Worm (Caenorhabditis elegans) whole organism, midembryonic: ENCODE measurements around the gene T07G12.4.

ENCODE experiments used
- T22C8.4 ChIP-seq: fragments of 200-800 bp; sonication (Bioruptor generic); IDR thresholded peaks from 2 replicates; pipeline ENCODE4 v1.3.6; 2022; ENCODE audit warnings: missing genetic modification characterization, missing compliant biosample characterization
- cog-1 ChIP-seq: sonication (generic microtip); optimal IDR thresholded peaks from 2 replicates; lab custom pipeline; 2016; ENCODE audit warnings: missing genetic modification characterization, missing compliant biosample characterization
- flt-1 ChIP-seq: fragments of 200-800 bp; sonication (Bioruptor generic); IDR thresholded peaks from 2 replicates; pipeline ENCODE4 v1.3.6; 2022; ENCODE audit warnings: missing genetic modification characterization, missing compliant biosample characterization
- klf-2 ChIP-seq: fragments of 200-800 bp; sonication (Bioruptor generic); conservative IDR thresholded peaks from 2 replicates; pipeline ENCODE4 v1.3.6; 2022; ENCODE audit warnings: missing genetic modification reagents, missing genetic modification characterization, missing compliant biosample characterization
- med-1 ChIP-seq: sonication (generic microtip); optimal IDR thresholded peaks from 2 replicates; lab custom pipeline; 2017; ENCODE audit warnings: missing genetic modification characterization, mild to moderate bottlenecking, missing compliant biosample characterization, antibody characterized with exemption, missing genetic modification reagents; ENCODE audit not compliant: insufficient read depth
- ref-1 ChIP-seq: fragments of 200-800 bp; sonication (Bioruptor generic); conservative IDR thresholded peaks from 2 replicates; pipeline ENCODE4 v1.3.6; 2022; ENCODE audit warnings: missing genetic modification reagents, missing genetic modification characterization, missing compliant biosample characterization
- tab-1 ChIP-seq: fragments of 200-800 bp; sonication (Bioruptor generic); IDR thresholded peaks from 2 replicates; pipeline ENCODE4 v1.3.6; 2022; ENCODE audit warnings: missing genetic modification characterization, missing compliant biosample characterization
- ztf-23 ChIP-seq: fragments of 200-800 bp; sonication (Bioruptor generic); IDR thresholded peaks from 2 replicates; pipeline ENCODE4 v1.3.6; 2022; ENCODE audit warnings: missing genetic modification reagents, missing genetic modification characterization, missing compliant biosample characterization
- ztf-29 ChIP-seq: fragments of 200-800 bp; sonication (Bioruptor generic); IDR thresholded peaks from 2 replicates; pipeline ENCODE4 v1.3.6; 2022; ENCODE audit warnings: missing genetic modification reagents, missing genetic modification characterization, missing compliant biosample characterization

T07G12.4 gene

ce11 chrIV:10538584-10538983 lies at the start of gene T07G12.4:
Gene T07G12.4, minus strand, starts transcription at chrIV:10538684.
- no peak for TF ChIP-seq flt-1 (GFP tag; lab: Robert Waterston, UW)
- no peak for TF ChIP-seq klf-2 (GFP tag; lab: Robert Waterston, UW)
- no peak for TF ChIP-seq cog-1
- no peak for TF ChIP-seq ztf-23

DNA sequence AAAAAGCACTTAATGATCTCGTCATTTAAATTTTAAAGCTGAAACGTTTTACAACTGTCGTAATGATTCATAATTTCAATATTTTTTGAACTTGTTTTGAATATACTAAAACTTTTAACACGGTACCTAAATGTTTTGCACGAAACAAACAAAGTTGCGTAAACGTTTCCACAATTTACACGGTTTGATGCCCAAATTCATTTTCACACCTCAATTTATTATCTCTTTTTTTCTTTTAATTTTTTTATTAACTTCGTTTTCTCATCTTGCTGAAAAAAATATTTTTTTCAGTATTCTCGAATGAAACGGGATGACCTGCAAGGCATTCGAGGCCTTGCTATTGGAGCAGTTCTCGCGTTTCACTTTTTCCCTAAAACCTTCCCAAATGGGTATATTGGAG lies 45.8 kb upstream of the T07G12.4 start, which contains the start of gene oac-8:
TSS of gene oac-8 (plus strand) at position 301 of the 400 bp plus-strand sequence.
- TF ChIP-seq ztf-23 (no peak), klf-2 (GFP tag; lab: Robert Waterston, UW) (no peak), T22C8.4 (GFP tag; lab: Robert Waterston, UW) (no peak), cog-1 (no peak), tab-1 (GFP tag; lab: Robert Waterston, UW) (no peak), ref-1 (GFP tag; lab: Robert Waterston, UW) (no peak), ztf-29 (no peak), med-1 (GFP tag; lab: Kevin White, UChicago) (no peak), flt-1 (GFP tag; lab: Robert Waterston, UW) (no peak)

ce11 chrIV:10578367-10578766 lies 39.9 kb upstream of the T07G12.4 start, which contains the start of gene lgc-43:
Gene lgc-43, plus strand, starts transcription at chrIV:10578667.
- no peak for TF ChIP-seq ref-1 (GFP tag; lab: Robert Waterston, UW)
- TF ChIP-seq cog-1: no peak
- no peak for TF ChIP-seq flt-1 (GFP tag; lab: Robert Waterston, UW)
- no peak for TF ChIP-seq ztf-29
- no peak for TF ChIP-seq tab-1 (GFP tag; lab: Robert Waterston, UW)
- no peak for TF ChIP-seq klf-2 (GFP tag; lab: Robert Waterston, UW)
- no peak for TF ChIP-seq med-1 (GFP tag; lab: Kevin White, UChicago)
- TF ChIP-seq T22C8.4 (GFP tag; lab: Robert Waterston, UW): no peak
- TF ChIP-seq ztf-23: no peak

DNA sequence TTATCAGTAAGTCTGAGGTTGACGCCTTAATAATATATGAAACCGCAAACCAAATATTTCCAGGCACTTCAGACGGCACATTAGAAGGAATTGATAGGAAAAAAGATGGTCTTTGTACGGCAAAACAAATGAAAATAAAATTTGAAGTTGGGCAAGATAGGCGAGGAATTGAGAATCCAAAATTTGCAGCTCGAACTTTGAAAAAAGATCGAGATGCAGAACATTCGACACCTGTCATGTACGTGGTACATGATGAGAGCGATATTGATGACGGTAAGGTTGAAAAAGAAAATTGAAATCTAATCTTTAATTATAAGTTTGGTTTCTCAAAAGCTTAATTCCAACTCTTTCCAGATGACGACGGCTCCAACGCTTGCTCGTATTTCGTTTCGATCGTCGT lies 39.1 kb upstream of the T07G12.4 start:
- TF ChIP-seq tab-1 (GFP tag; lab: Robert Waterston, UW): no peak
- no peak for TF ChIP-seq med-1 (GFP tag; lab: Kevin White, UChicago)
- no peak for TF ChIP-seq T22C8.4 (GFP tag; lab: Robert Waterston, UW)
- TF ChIP-seq cog-1: no peak
- no peak for TF ChIP-seq ztf-29
- no peak for TF ChIP-seq klf-2 (GFP tag; lab: Robert Waterston, UW)
- TF ChIP-seq ref-1 (GFP tag; lab: Robert Waterston, UW): no peak
- no peak for TF ChIP-seq flt-1 (GFP tag; lab: Robert Waterston, UW)
- no peak for TF ChIP-seq ztf-23

DNA sequence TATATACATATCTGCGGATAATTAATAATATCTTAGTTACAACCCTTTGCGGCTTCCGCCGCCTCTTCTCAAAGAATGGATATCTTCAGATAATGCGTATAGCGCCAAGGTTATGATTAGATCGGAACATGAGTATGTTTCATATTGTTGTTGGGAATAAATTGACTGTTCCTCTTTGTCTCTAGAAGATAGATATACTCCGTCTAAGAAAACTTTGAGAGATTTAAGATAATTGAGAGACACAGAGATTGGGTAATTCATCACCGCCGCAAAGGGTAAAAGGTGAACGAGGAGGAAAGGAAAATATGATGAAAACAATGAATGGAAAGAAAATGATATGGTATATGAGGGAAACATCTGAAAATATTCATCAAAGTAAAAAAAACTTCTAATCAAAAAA lies 38.1 kb upstream of the T07G12.4 start:
- TF ChIP-seq tab-1 (GFP tag; lab: Robert Waterston, UW) (no peak), ztf-23 (no peak), ztf-29 (no peak)

- TF ChIP-seq cog-1 (no peak), med-1 (GFP tag; lab: Kevin White, UChicago) (no peak), ztf-23 (no peak), klf-2 (GFP tag; lab: Robert Waterston, UW) (no peak), T22C8.4 (GFP tag; lab: Robert Waterston, UW) (no peak), ztf-29 (no peak), tab-1 (GFP tag; lab: Robert Waterston, UW) (no peak), ref-1 (GFP tag; lab: Robert Waterston, UW) (no peak), flt-1 (GFP tag; lab: Robert Waterston, UW) (no peak)
Observed at ce11 chrIV:10576050-10576449, 37.6 kb upstream of the T07G12.4 start, which contains the start of gene efn-2. Gene efn-2, plus strand, starts transcription at chrIV:10576350.

DNA sequence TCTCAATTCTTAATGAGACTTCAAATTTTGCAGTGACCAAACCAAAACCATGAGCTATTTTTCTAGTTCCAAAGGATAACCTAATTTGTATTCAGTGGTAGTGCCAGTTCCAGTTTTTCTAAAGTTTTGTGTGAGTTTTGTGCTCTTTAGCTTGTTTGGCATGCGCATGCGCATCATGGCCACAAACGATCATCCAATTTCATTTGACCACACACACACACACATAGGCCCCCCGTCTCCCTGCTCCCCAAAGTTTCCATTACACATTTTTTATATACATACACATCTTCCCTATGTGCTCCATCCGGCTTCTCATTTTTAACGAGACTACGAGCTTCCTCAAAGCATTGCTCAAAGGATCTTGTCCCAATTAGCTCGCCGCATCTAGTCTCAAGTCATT lies 36.0 kb upstream of the T07G12.4 start:
- TF ChIP-seq cog-1 (no peak), klf-2 (GFP tag; lab: Robert Waterston, UW) (no peak), med-1 (GFP tag; lab: Kevin White, UChicago) (no peak), ztf-23 (0 out of 2 replicates have a peak, but pooled peaks have one; percentile 53)

DNA sequence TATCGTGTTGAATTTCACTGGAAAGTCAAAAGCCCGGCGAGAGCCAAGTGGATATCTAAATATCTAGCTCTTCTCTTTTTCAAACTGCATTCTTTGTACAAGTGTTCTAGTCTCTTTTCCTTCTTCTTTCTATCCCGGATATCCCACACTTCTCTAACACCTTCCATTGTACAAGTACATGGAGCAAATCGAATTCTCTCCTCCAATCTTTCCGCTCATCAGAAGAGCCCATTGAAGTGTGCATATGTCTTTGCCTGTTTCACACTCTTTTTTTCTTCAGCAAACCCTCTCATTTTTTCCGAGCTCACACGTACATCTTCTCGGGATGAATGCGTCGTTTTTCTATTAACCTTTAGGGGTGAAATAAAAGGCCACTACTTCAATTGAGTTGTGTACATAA lies 35.0 kb upstream of the T07G12.4 start:
- TF ChIP-seq klf-2 (GFP tag; lab: Robert Waterston, UW): no peak
- TF ChIP-seq T22C8.4 (GFP tag; lab: Robert Waterston, UW): no peak
- TF ChIP-seq flt-1 (GFP tag; lab: Robert Waterston, UW): no peak
- TF ChIP-seq ztf-23: no peak
- TF ChIP-seq ztf-29: no peak
- TF ChIP-seq ref-1 (GFP tag; lab: Robert Waterston, UW): no peak
- no peak for TF ChIP-seq med-1 (GFP tag; lab: Kevin White, UChicago)
- TF ChIP-seq cog-1: no peak
- TF ChIP-seq tab-1 (GFP tag; lab: Robert Waterston, UW): no peak

ce11 chrIV:10571020-10571419 lies 32.5 kb upstream of the T07G12.4 start:
- TF ChIP-seq med-1 (GFP tag; lab: Kevin White, UChicago) (no peak), ztf-23 (no peak), T22C8.4 (GFP tag; lab: Robert Waterston, UW) (no peak), ztf-29 (no peak), klf-2 (GFP tag; lab: Robert Waterston, UW) (no peak), tab-1 (GFP tag; lab: Robert Waterston, UW) (no peak)

ce11 chrIV:10570065-10570464 lies 31.6 kb upstream of the T07G12.4 start:
- TF ChIP-seq flt-1 (GFP tag; lab: Robert Waterston, UW) (no peak), klf-2 (GFP tag; lab: Robert Waterston, UW) (no peak), tab-1 (GFP tag; lab: Robert Waterston, UW) (no peak), T22C8.4 (GFP tag; lab: Robert Waterston, UW) (no peak), ztf-23 (no peak), med-1 (GFP tag; lab: Kevin White, UChicago) (no peak), ztf-29 (no peak), ref-1 (GFP tag; lab: Robert Waterston, UW) (no peak), cog-1 (no peak)
